Fruit fly (Drosophila melanogaster) whole organism, wandering third instar larva: Measurements from ENCODE around the gene BtbVII.

Experiments used
- Abd-B ChIP-seq: fragments of >200 bp; optimal IDR thresholded peaks from 2 replicates; lab custom pipeline; 2017; ENCODE audit warnings: missing biosample characterization, missing genetic modification characterization
- CG32264 ChIP-seq: fragments of 200-800 bp; sonication (Bioruptor generic); optimal IDR thresholded peaks from 2 replicates; lab custom pipeline; 2016; ENCODE audit warnings: missing biosample characterization, missing genetic modification characterization
- CG9705 ChIP-seq: fragments of 200-800 bp; sonication (Bioruptor generic); optimal IDR thresholded peaks from 2 replicates; lab custom pipeline; 2018; ENCODE audit warnings: missing biosample characterization, mild to moderate bottlenecking, missing genetic modification characterization
- CrebA ChIP-seq: fragments of 200-800 bp; sonication (Bioruptor generic); optimal IDR thresholded peaks from 2 replicates; lab custom pipeline; 2016; ENCODE audit warnings: missing biosample characterization, mild to moderate bottlenecking, missing genetic modification characterization, borderline replicate concordance
- Dfd ChIP-seq: fragments of >200 bp; optimal IDR thresholded peaks from 2 replicates; lab custom pipeline; 2017; ENCODE audit warnings: missing biosample characterization, missing genetic modification characterization
- GATAd ChIP-seq: sonication (Bioruptor generic); optimal IDR thresholded peaks from 2 replicates; lab custom pipeline; 2016; ENCODE audit warnings: missing biosample characterization, missing genetic modification characterization
- HLH106 ChIP-seq: fragments of 200-800 bp; optimal IDR thresholded peaks from 3 replicates; lab custom pipeline; 2019; ENCODE audit warnings: missing biosample characterization, mild to moderate bottlenecking, missing genetic modification characterization, moderate library complexity
- Hnf4 ChIP-seq: fragments of 200-800 bp; sonication (Bioruptor generic); optimal IDR thresholded peaks from 2 replicates; lab custom pipeline; 2016; ENCODE audit warnings: missing biosample characterization, mild to moderate bottlenecking, missing genetic modification characterization
- Hr78 ChIP-seq: fragments of >200 bp; optimal IDR thresholded peaks from 2 replicates; lab custom pipeline; 2017; ENCODE audit warnings: missing biosample characterization, missing genetic modification characterization
- Hr83 ChIP-seq: fragments of 200-300 bp; sonication (Bioruptor generic); optimal IDR thresholded peaks from 2 replicates; lab custom pipeline; 2016; ENCODE audit warnings: missing biosample characterization, mild to moderate bottlenecking, missing genetic modification characterization, moderate library complexity; ENCODE audit not compliant: poor library complexity, severe bottlenecking
- Jra ChIP-seq: sonication (Bioruptor generic); optimal IDR thresholded peaks from 2 replicates; lab custom pipeline; 2016; ENCODE audit warnings: missing biosample characterization, missing genetic modification characterization
- Mio ChIP-seq: sonication (Bioruptor generic); optimal IDR thresholded peaks from 2 replicates; lab custom pipeline; 2016; ENCODE audit warnings: missing biosample characterization, missing genetic modification characterization
- Myc ChIP-seq: fragments of >200 bp; optimal IDR thresholded peaks from 2 replicates; lab custom pipeline; 2017
- N ChIP-seq: fragments of >200 bp; optimal IDR thresholded peaks from 2 replicates; lab custom pipeline; 2018; ENCODE audit warnings: missing biosample characterization, missing external identifiers, missing genetic modification characterization
- OdsH ChIP-seq: fragments of 200-800 bp; sonication (Bioruptor generic); optimal IDR thresholded peaks from 2 replicates; lab custom pipeline; 2016; ENCODE audit warnings: missing biosample characterization, mild to moderate bottlenecking, missing genetic modification characterization
- Rel ChIP-seq, 2 experiments: fragments of 200-800 bp; sonication (Bioruptor generic) in 1 of 2; optimal IDR thresholded peaks; 2 replicates in 1 of 2; 3 replicates in 1 of 2; lab custom pipeline; 2016 to 2019; ENCODE audit warnings: mild to moderate bottlenecking in 2 of 2, missing biosample characterization in 2 of 2, missing genetic modification characterization in 2 of 2, moderate library complexity in 1 of 2
- Sp1 ChIP-seq: fragments of 200-800 bp; sonication (Bioruptor generic); optimal IDR thresholded peaks from 3 replicates; lab custom pipeline; 2019; ENCODE audit warnings: missing biosample characterization, mild to moderate bottlenecking, missing genetic modification characterization, moderate library complexity
- Vsx2 ChIP-seq: fragments of 200-300, 225-300 bp; sonication (Bioruptor generic); optimal IDR thresholded peaks from 2 replicates; lab custom pipeline; 2018; ENCODE audit warnings: missing biosample characterization, missing genetic modification characterization; ENCODE audit not compliant: partially characterized antibody
- br ChIP-seq: fragments of 200-800 bp; sonication (Bioruptor generic); optimal IDR thresholded peaks from 2 replicates; lab custom pipeline; 2016; ENCODE audit warnings: missing biosample characterization, missing genetic modification characterization
- dmrt93B ChIP-seq: fragments of 200-800 bp; sonication (Bioruptor generic); optimal IDR thresholded peaks from 2 replicates; lab custom pipeline; 2018; ENCODE audit warnings: missing biosample characterization, mild to moderate bottlenecking, missing genetic modification characterization
- dsf ChIP-seq: sonication (Bioruptor generic); optimal IDR thresholded peaks from 2 replicates; lab custom pipeline; 2016; ENCODE audit warnings: missing biosample characterization, missing genetic modification characterization, borderline replicate concordance
- ey ChIP-seq: fragments of 200-800 bp; sonication (Bioruptor generic); optimal IDR thresholded peaks from 2 replicates; lab custom pipeline; 2016; ENCODE audit warnings: missing biosample characterization, missing genetic modification characterization
- foxo ChIP-seq, 2 experiments: fragments of 200-800 bp; sonication (Bioruptor generic); optimal IDR thresholded peaks; 2 replicates in 1 of 2; 3 replicates in 1 of 2; lab custom pipeline; 2016 to 2017; ENCODE audit warnings: missing biosample characterization in 2 of 2, missing genetic modification characterization in 2 of 2
- fru ChIP-seq: fragments of 200-800 bp; sonication (Bioruptor generic); optimal IDR thresholded peaks from 3 replicates; lab custom pipeline; 2016; ENCODE audit warnings: missing biosample characterization, mild to moderate bottlenecking, missing genetic modification characterization
- h ChIP-seq: fragments of 200-800 bp; sonication (Bioruptor generic); optimal IDR thresholded peaks from 3 replicates; lab custom pipeline; 2016; ENCODE audit warnings: missing biosample characterization, mild to moderate bottlenecking, missing genetic modification characterization
- jim ChIP-seq: fragments of 175-275, 200-325 bp; sonication (Bioruptor generic); optimal IDR thresholded peaks from 2 replicates; lab custom pipeline; 2016; ENCODE audit warnings: missing biosample characterization, mild to moderate bottlenecking, missing genetic modification characterization
- lola ChIP-seq: fragments of >200 bp; optimal IDR thresholded peaks from 2 replicates; lab custom pipeline; 2017; ENCODE audit warnings: missing biosample characterization, missing genetic modification characterization
- pan ChIP-seq: fragments of >200 bp; optimal IDR thresholded peaks from 2 replicates; lab custom pipeline; 2017
- psq ChIP-seq: fragments of 200-800 bp; sonication (Bioruptor generic); optimal IDR thresholded peaks from 3 replicates; lab custom pipeline; 2017; ENCODE audit warnings: missing biosample characterization, mild to moderate bottlenecking, missing genetic modification characterization, moderate library complexity
- rgr ChIP-seq: fragments of 200-800 bp; sonication (Bioruptor generic); optimal IDR thresholded peaks from 3 replicates; lab custom pipeline; 2016; ENCODE audit warnings: missing biosample characterization, mild to moderate bottlenecking, missing genetic modification characterization
- sage ChIP-seq: fragments of 200-800 bp; sonication (Bioruptor generic); optimal IDR thresholded peaks from 2 replicates; lab custom pipeline; 2016; ENCODE audit warnings: missing biosample characterization, mild to moderate bottlenecking, missing genetic modification characterization
- sv ChIP-seq: fragments of 200-800 bp; sonication (Bioruptor generic); optimal IDR thresholded peaks from 3 replicates; lab custom pipeline; 2016; ENCODE audit warnings: missing biosample characterization, missing genetic modification characterization
- tai ChIP-seq: sonication (Bioruptor generic); optimal IDR thresholded peaks from 2 replicates; lab custom pipeline; 2016; ENCODE audit warnings: missing biosample characterization, missing genetic modification characterization
- woc ChIP-seq: sonication (Bioruptor generic); optimal IDR thresholded peaks from 2 replicates; lab custom pipeline; 2016; ENCODE audit warnings: missing biosample characterization, mild to moderate bottlenecking, missing genetic modification characterization

Gene BtbVII

dm6 chr3L:3178530-3179096 is 30.2 kb downstream of the BtbVII start, which contains the start of the genes MnM and Girdin (continued):
- TF ChIP-seq br (GFP tag; lab: Kevin White, UChicago) (peak; percentile 73), pan (no peak), Vsx2 (no peak), h (GFP tag; lab: Kevin White, UChicago) (no peak), sv (GFP tag; lab: Kevin White, UChicago) (peak; percentile 67), HLH106 (peak; percentile 65), fru (GFP tag; lab: Kevin White, UChicago) (peak; percentile 70), Mio (no peak), OdsH (peak; percentile 55), Rel (GFP tag; optimal IDR thresholded peaks at IDR 0.05; lab: Kevin White, UChicago) (no peak), Rel (tag; optimal IDR thresholded peaks at IDR 0.05; lab: Kevin White, UChicago) (no peak), CrebA (GFP tag; lab: Kevin White, UChicago) (no peak), foxo (GFP tag; optimal IDR thresholded peaks at IDR 0.05; lab: Kevin White, UChicago) (peak in 1 of 2 experiments; percentile 82)

- TF ChIP-seq tai (GFP tag; lab: Kevin White, UChicago) (no peak), foxo (GFP tag; optimal IDR thresholded peaks at IDR 0.05; lab: Kevin White, UChicago) (peak; percentile 73 to 91), Dfd (GFP tag; lab: Kevin White, UChicago) (no peak), Mio (no peak), psq (peak; percentile 75), pan (no peak), h (GFP tag; lab: Kevin White, UChicago) (peak; percentile 94), br (GFP tag; lab: Kevin White, UChicago) (peak; percentile 90), Jra (GFP tag; lab: Kevin White, UChicago) (no peak), jim (no peak), woc (GFP tag; lab: Kevin White, UChicago) (peak; percentile 83), lola (no peak), ey (GFP tag; lab: Kevin White, UChicago) (peak; percentile 84), Rel (GFP tag; optimal IDR thresholded peaks at IDR 0.05; lab: Kevin White, UChicago) (peak; percentile 64), Rel (tag; optimal IDR thresholded peaks at IDR 0.05; lab: Kevin White, UChicago) (no peak), dmrt93B (peak; percentile 73), CG32264 (GFP tag; lab: Kevin White, UChicago) (peak; percentile 89), rgr (GFP tag; lab: Kevin White, UChicago) (peak; percentile 89), sv (GFP tag; lab: Kevin White, UChicago) (peak; percentile 83), Hnf4 (GFP tag; lab: Kevin White, UChicago) (no peak), N (GFP tag; lab: Kevin White, UChicago) (no peak), Hr78 (GFP tag; lab: Kevin White, UChicago) (no peak), CG9705 (GFP tag; lab: Kevin White, UChicago) (peak; percentile 48), OdsH (peak; percentile 87), Sp1 (peak; percentile 83), sage (no peak), Myc (lab: Kevin White, UChicago) (no peak), CrebA (GFP tag; lab: Kevin White, UChicago) (no peak), Hr83 (peak; percentile 10), HLH106 (peak; percentile 85), fru (GFP tag; lab: Kevin White, UChicago) (peak; percentile 93), Abd-B (no peak), GATAd (no peak), dsf (GFP tag; lab: Kevin White, UChicago) (no peak)
Observed at dm6 chr3L:3179474-3179873, 31.0 kb downstream of the BtbVII start.

- TF ChIP-seq sage (no peak), fru (GFP tag; lab: Kevin White, UChicago) (no peak), GATAd (no peak), ey (GFP tag; lab: Kevin White, UChicago) (no peak)
- TF ChIP-seq, all 38 proteins: peak for 0
Observed at dm6 chr3L:3184104-3184503, 35.7 kb downstream of the BtbVII start, which contains the start of gene CG42494. Gene CG42494, plus strand, starts transcription at chr3L:3184404.

DNA sequence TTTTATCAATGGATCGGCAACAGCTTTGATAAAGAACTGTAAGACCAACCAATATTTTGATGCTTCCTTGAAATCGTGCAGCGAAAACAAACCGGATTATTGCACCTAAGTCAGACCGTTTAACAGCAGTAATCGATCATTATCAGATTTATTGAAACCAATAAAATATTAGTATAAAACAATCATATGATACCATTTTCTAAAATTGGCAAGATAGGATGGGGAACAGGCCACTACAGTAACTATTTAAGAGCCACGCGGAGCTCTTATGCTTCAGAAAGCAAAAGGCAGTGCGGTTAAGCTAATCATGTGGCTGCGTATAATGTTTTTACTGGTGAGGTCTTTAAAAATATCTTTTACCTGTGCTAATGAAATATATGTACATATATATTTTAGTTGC is 37.9 kb downstream of the BtbVII start, which contains the start of gene CG32284:
Gene CG32284 (plus strand): TSS at position 301 of the 400 bp plus-strand sequence.
- TF ChIP-seq Dfd (GFP tag; lab: Kevin White, UChicago) (no peak), dmrt93B (no peak), pan (no peak), fru (GFP tag; lab: Kevin White, UChicago) (no peak), h (GFP tag; lab: Kevin White, UChicago) (no peak), Hnf4 (GFP tag; lab: Kevin White, UChicago) (no peak), CG9705 (GFP tag; lab: Kevin White, UChicago) (no peak), rgr (GFP tag; lab: Kevin White, UChicago) (no peak), Myc (lab: Kevin White, UChicago) (no peak), tai (GFP tag; lab: Kevin White, UChicago) (no peak), Hr78 (GFP tag; lab: Kevin White, UChicago) (no peak), N (GFP tag; lab: Kevin White, UChicago) (no peak), psq (no peak), sv (GFP tag; lab: Kevin White, UChicago) (no peak), GATAd (no peak), sage (no peak), Rel (GFP tag; optimal IDR thresholded peaks at IDR 0.05; lab: Kevin White, UChicago) (no peak), Rel (tag; optimal IDR thresholded peaks at IDR 0.05; lab: Kevin White, UChicago) (no peak), OdsH (no peak), Sp1 (no peak), ey (GFP tag; lab: Kevin White, UChicago) (no peak)
